Worm (Caenorhabditis elegans) whole organism, young adult: ENCODE data around the gene bbs-4.

Source experiments
- F23B12.7 ChIP-seq: sonication (generic microtip); optimal IDR thresholded peaks from 2 replicates; lab custom pipeline; 2017; ENCODE audit warnings: missing genetic modification characterization, mild to moderate bottlenecking, missing compliant biosample characterization, antibody characterized with exemption, moderate library complexity; ENCODE audit not compliant: insufficient read depth
- F37B4.10 ChIP-seq: fragments of 200-800 bp; sonication (Bioruptor generic); IDR thresholded peaks from 2 replicates; pipeline ENCODE4 v1.3.6; 2022; ENCODE audit warnings: missing genetic modification characterization, missing compliant biosample characterization
- F57C9.4 ChIP-seq: sonication (generic microtip); optimal IDR thresholded peaks from 2 replicates; lab custom pipeline; 2017; ENCODE audit warnings: mild to moderate bottlenecking, missing genetic modification characterization, missing compliant biosample characterization
- K11D2.4 ChIP-seq: fragments of 200-800 bp; sonication (Bioruptor generic); IDR thresholded peaks from 2 replicates; pipeline ENCODE4 v1.3.6; 2022; ENCODE audit warnings: missing genetic modification reagents, missing genetic modification characterization, missing compliant biosample characterization
- T07F8.4 ChIP-seq: sonication (generic microtip); optimal IDR thresholded peaks from 2 replicates; lab custom pipeline; 2016; ENCODE audit warnings: mild to moderate bottlenecking, missing genetic modification characterization, moderate library complexity, missing compliant biosample characterization
- Y56A3A.18 ChIP-seq: fragments of 200-800 bp; sonication (Bioruptor generic); IDR thresholded peaks from 2 replicates; pipeline ENCODE4 v1.3.6; 2022; ENCODE audit warnings: missing genetic modification reagents, missing genetic modification characterization, missing compliant biosample characterization
- Y95B8A.8 ChIP-seq: fragments of 200-800 bp; sonication (Bioruptor generic); IDR thresholded peaks from 2 replicates; pipeline ENCODE4 v1.3.6; 2022; ENCODE audit warnings: missing genetic modification reagents, missing genetic modification characterization, missing compliant biosample characterization
- bed-1 ChIP-seq: fragments of 200-800 bp; sonication (Bioruptor generic); IDR thresholded peaks from 2 replicates; pipeline ENCODE4 v1.3.6; 2022; ENCODE audit warnings: missing genetic modification reagents, missing genetic modification characterization, missing compliant biosample characterization
- cebp-1 ChIP-seq, 2 experiments: fragments of 200-800 bp in 1 of 2; sonication (Bioruptor generic) in 1 of 2; sonication (generic microtip) in 1 of 2; IDR thresholded peaks in 1 of 2; optimal IDR thresholded peaks in 1 of 2; 2 replicates each; pipeline versions ENCODE4 v1.3.6 to Lab custom; 2017 to 2022; ENCODE audit warnings: missing compliant biosample characterization in 2 of 2, missing genetic modification characterization in 2 of 2, mild to moderate bottlenecking in 1 of 2, missing genetic modification reagents in 1 of 2, moderate library complexity in 1 of 2
- ceh-91 ChIP-seq: fragments of 200-800 bp; sonication (Bioruptor generic); IDR thresholded peaks from 2 replicates; pipeline ENCODE4 v1.3.6; 2022; ENCODE audit warnings: missing genetic modification reagents, missing genetic modification characterization, missing compliant biosample characterization
- dox-1 ChIP-seq: fragments of 200-800 bp; sonication (Bioruptor generic); IDR thresholded peaks from 2 replicates; pipeline ENCODE4 v1.3.6; 2022; ENCODE audit warnings: missing genetic modification reagents, missing genetic modification characterization, missing compliant biosample characterization
- dpff-1 ChIP-seq: sonication (generic microtip); optimal IDR thresholded peaks from 2 replicates; lab custom pipeline; 2017; ENCODE audit warnings: mild to moderate bottlenecking, missing genetic modification characterization, missing compliant biosample characterization
- egl-18 ChIP-seq: fragments of 200-800 bp; sonication (Bioruptor generic); IDR thresholded peaks from 2 replicates; pipeline ENCODE4 v1.3.6; 2022; ENCODE audit warnings: missing genetic modification reagents, missing genetic modification characterization, missing compliant biosample characterization
- egrh-3 ChIP-seq: fragments of 200-800 bp; sonication (Bioruptor generic); IDR thresholded peaks from 2 replicates; pipeline ENCODE4 v1.3.6; 2022; ENCODE audit warnings: missing genetic modification reagents, missing genetic modification characterization, missing compliant biosample characterization
- ekl-4 ChIP-seq: fragments of 200-800 bp; sonication (Bioruptor generic); IDR thresholded peaks from 2 replicates; pipeline ENCODE4 v1.3.6; 2022; ENCODE audit warnings: missing genetic modification reagents, missing genetic modification characterization, missing compliant biosample characterization
- hlh-12 ChIP-seq: sonication (generic microtip); optimal IDR thresholded peaks from 2 replicates; lab custom pipeline; 2016; ENCODE audit warnings: missing genetic modification characterization, missing compliant biosample characterization
- lag-1 ChIP-seq: fragments of 200-800 bp; sonication (Bioruptor generic); IDR thresholded peaks from 2 replicates; pipeline ENCODE4 v1.3.6; 2022; ENCODE audit warnings: missing genetic modification reagents, missing genetic modification characterization, missing compliant biosample characterization
- let-607 ChIP-seq, 2 experiments: fragments of 200-800 bp in 1 of 2; sonication (Bioruptor generic) in 1 of 2; sonication (generic microtip) in 1 of 2; optimal IDR thresholded peaks; 2 replicates each; lab custom pipeline; 2016 to 2018; ENCODE audit warnings: mild to moderate bottlenecking in 2 of 2, missing compliant biosample characterization in 2 of 2, missing genetic modification characterization in 2 of 2, moderate library complexity in 2 of 2, missing genotype in 1 of 2
- lin-35 ChIP-seq, 3 experiments: fragments of 150-350 bp in 2 of 3; sonication (generic microtip) in 1 of 3; optimal IDR thresholded peaks; 2 replicates each; lab custom pipeline; 2014 to 2018; ENCODE audit warnings: missing biosample characterization in 3 of 3, missing genetic modification characterization in 3 of 3, missing genetic modification reagents in 3 of 3
- lsl-1 ChIP-seq: fragments of 200-800 bp; sonication (Bioruptor generic); optimal IDR thresholded peaks from 2 replicates; lab custom pipeline; 2018; ENCODE audit warnings: mild to moderate bottlenecking, missing genetic modification characterization, moderate library complexity, missing compliant biosample characterization
- lsy-27 ChIP-seq: sonication (generic microtip); optimal IDR thresholded peaks from 2 replicates; lab custom pipeline; 2017; ENCODE audit warnings: missing genetic modification characterization, mild to moderate bottlenecking, missing compliant biosample characterization, antibody characterized with exemption, missing genotype, borderline replicate concordance; ENCODE audit not compliant: insufficient read depth
- madf-3 ChIP-seq: fragments of 200-800 bp; sonication (Bioruptor generic); IDR thresholded peaks from 2 replicates; pipeline ENCODE4 v1.3.6; 2022; ENCODE audit warnings: missing genetic modification reagents, missing genetic modification characterization, missing compliant biosample characterization
- mcd-1 ChIP-seq: fragments of 200-800 bp; sonication (Bioruptor generic); IDR thresholded peaks from 2 replicates; pipeline ENCODE4 v1.3.6; 2022; ENCODE audit warnings: missing genetic modification reagents, missing genetic modification characterization, missing compliant biosample characterization
- mes-4 ChIP-seq: sonication (generic microtip); optimal IDR thresholded peaks from 2 replicates; lab custom pipeline; 2016; ENCODE audit warnings: missing genotype, missing genetic modification characterization, missing compliant biosample characterization
- nfya-2 ChIP-seq: fragments of 200-800 bp; sonication (Bioruptor generic); IDR thresholded peaks from 2 replicates; pipeline ENCODE4 v1.3.6; 2022; ENCODE audit warnings: missing genetic modification reagents, missing genetic modification characterization, missing compliant biosample characterization
- nhr-27 ChIP-seq: fragments of 200-800 bp; sonication (Bioruptor generic); optimal IDR thresholded peaks from 2 replicates; lab custom pipeline; 2018; ENCODE audit warnings: mild to moderate bottlenecking, missing genetic modification characterization, moderate library complexity, missing compliant biosample characterization
- pbrm-1 ChIP-seq: fragments of 200-800 bp; sonication (Bioruptor generic); IDR thresholded peaks from 2 replicates; pipeline ENCODE4 v1.3.6; 2022; ENCODE audit warnings: missing genetic modification reagents, missing genetic modification characterization, missing compliant biosample characterization
- pha-4 ChIP-seq: fragments of 150-350 bp; sonication (generic microtip); optimal IDR thresholded peaks from 2 replicates; lab custom pipeline; 2014; ENCODE audit warnings: missing biosample characterization, missing genetic modification reagents, missing genetic modification characterization
- rcor-1 ChIP-seq: fragments of 200-800 bp; sonication (Bioruptor generic); IDR thresholded peaks from 2 replicates; pipeline ENCODE4 v1.3.6; 2022; ENCODE audit warnings: missing genetic modification reagents, missing genetic modification characterization, missing compliant biosample characterization
- rec-8 ChIP-seq, 2 experiments: sonication (generic microtip); optimal IDR thresholded peaks; 2 replicates each; lab custom pipeline; 2016; ENCODE audit warnings: mild to moderate bottlenecking in 2 of 2, missing genetic modification characterization in 2 of 2, missing genetic modification reagents in 2 of 2, missing genotype in 2 of 2, missing biosample characterization in 1 of 2, missing compliant biosample characterization in 1 of 2, moderate library complexity in 1 of 2
- snpc-1.3 ChIP-seq: sonication (generic microtip); optimal IDR thresholded peaks from 2 replicates; lab custom pipeline; 2017; ENCODE audit warnings: missing genetic modification characterization, mild to moderate bottlenecking, missing compliant biosample characterization, antibody characterized with exemption, moderate library complexity, missing genotype, missing genetic modification reagents; ENCODE audit not compliant: insufficient read depth
- somi-1 ChIP-seq: fragments of 200-800 bp; sonication (Bioruptor generic); optimal IDR thresholded peaks from 2 replicates; lab custom pipeline; 2018; ENCODE audit warnings: mild to moderate bottlenecking, missing genetic modification characterization, missing compliant biosample characterization
- tbx-9 ChIP-seq: sonication (generic microtip); optimal IDR thresholded peaks from 2 replicates; lab custom pipeline; 2016; ENCODE audit warnings: borderline replicate concordance, missing genetic modification characterization, inconsistent platforms, missing compliant biosample characterization
- unc-62 ChIP-seq: fragments of 150-350 bp; optimal IDR thresholded peaks from 2 replicates; lab custom pipeline; 2014; ENCODE audit warnings: missing biosample characterization, missing genetic modification reagents, missing genetic modification characterization
- ztf-25 ChIP-seq: fragments of 200-800 bp; sonication (Bioruptor generic); IDR thresholded peaks from 2 replicates; pipeline ENCODE4 v1.3.6; 2022; ENCODE audit warnings: missing genetic modification reagents, missing genetic modification characterization, missing compliant biosample characterization
- ztf-28 ChIP-seq: fragments of 200-800 bp; sonication (Bioruptor generic); IDR thresholded peaks from 2 replicates; pipeline ENCODE4 v1.3.6; 2022; ENCODE audit warnings: missing genetic modification reagents, missing genetic modification characterization, missing compliant biosample characterization

The bbs-4 gene

ce11 chrIII:9585314-9585713 is 26.7 kb downstream of the bbs-4 start:
- TF ChIP-seq ztf-28 (GFP tag; lab: Robert Waterston, UW) (no peak), F37B4.10 (no peak), snpc-1.3 (tag; lab: Kevin White, UChicago) (no peak), dox-1 (GFP tag; lab: Robert Waterston, UW) (no peak), pha-4 (tag; lab: Kevin White, UChicago) (no peak), madf-3 (no peak), somi-1 (GFP tag; lab: Kevin White, UChicago) (no peak), rec-8 (tag; optimal IDR thresholded peaks at IDR 0.05; lab: Kevin White, UChicago) (no peak), let-607 (tag; optimal IDR thresholded peaks at IDR 0.05; lab: Kevin White, UChicago) (no peak), T07F8.4 (no peak), egrh-3 (GFP tag; lab: Robert Waterston, UW) (no peak), bed-1 (GFP tag; lab: Robert Waterston, UW) (no peak), mcd-1 (GFP tag; lab: Robert Waterston, UW) (no peak), dpff-1 (tag; lab: Kevin White, UChicago) (no peak), ekl-4 (GFP tag; lab: Robert Waterston, UW) (no peak), unc-62 (GFP tag; lab: Kevin White, UChicago) (no peak), nhr-27 (no peak), lsy-27 (no peak)

ce11 chrIII:9583224-9583623 is 28.8 kb downstream of the bbs-4 start:
- no peak for TF ChIP-seq F23B12.7 (tag; lab: Kevin White, UChicago)
- no peak for TF ChIP-seq F37B4.10
- TF ChIP-seq ceh-91 (GFP tag; lab: Robert Waterston, UW): no peak
- TF ChIP-seq lag-1: no peak
- TF ChIP-seq let-607 (tag; optimal IDR thresholded peaks at IDR 0.05; lab: Kevin White, UChicago): no peak
- TF ChIP-seq ztf-28 (GFP tag; lab: Robert Waterston, UW): no peak
- no peak for TF ChIP-seq mes-4 (tag; lab: Kevin White, UChicago)
- TF ChIP-seq ztf-25: no peak
- no peak for TF ChIP-seq Y95B8A.8 (GFP tag; lab: Robert Waterston, UW)
- TF ChIP-seq nfya-2 (GFP tag; lab: Robert Waterston, UW): no peak
- TF ChIP-seq egl-18 (GFP tag; lab: Robert Waterston, UW): no peak
- no peak for TF ChIP-seq dpff-1 (tag; lab: Kevin White, UChicago)
- TF ChIP-seq lsl-1 (GFP tag; lab: Kevin White, UChicago): no peak
- no peak for TF ChIP-seq madf-3
- no peak for TF ChIP-seq F57C9.4

- TF ChIP-seq hlh-12 (tag; lab: Kevin White, UChicago) (no peak), pbrm-1 (GFP tag; lab: Robert Waterston, UW) (no peak), rcor-1 (GFP tag; lab: Robert Waterston, UW) (no peak), tbx-9 (tag; lab: Kevin White, UChicago) (no peak), Y56A3A.18 (no peak), lsl-1 (GFP tag; lab: Kevin White, UChicago) (no peak), nhr-27 (no peak), lin-35 (GFP tag; optimal IDR thresholded peaks at IDR 0.05; lab: Kevin White, UChicago) (no peak), cebp-1 (GFP tag; IDR thresholded peaks at IDR 0.05; lab: Robert Waterston, UW) (no peak), cebp-1 (tag; optimal IDR thresholded peaks at IDR 0.05; lab: Kevin White, UChicago) (no peak), K11D2.4 (no peak), rec-8 (tag; optimal IDR thresholded peaks at IDR 0.05; lab: Kevin White, UChicago) (no peak)
Observed at ce11 chrIII:9582240-9582639, 29.8 kb downstream of the bbs-4 start, which contains the start of gene C48B4.3. Gene C48B4.3 (minus strand): TSS chrIII:9582388.
